Fruit fly (Drosophila melanogaster) whole organism, prepupa: ENCODE results near the gene vsg.

Source experiments
- Blimp-1 ChIP-seq: fragments of 200-800 bp; sonication (Bioruptor generic); optimal IDR thresholded peaks from 3 replicates; lab custom pipeline; 2017; ENCODE audit warnings: missing biosample characterization, missing genetic modification characterization, mild to moderate bottlenecking, moderate library complexity, missing genetic modification reagents
- CG10669 ChIP-seq: fragments of 200-800 bp; sonication (Bioruptor generic); optimal IDR thresholded peaks from 3 replicates; lab custom pipeline; 2018; ENCODE audit warnings: missing biosample characterization, mild to moderate bottlenecking, missing genetic modification characterization, moderate library complexity
- CG11294 ChIP-seq: fragments of 200-800 bp; sonication (Bioruptor generic); IDR thresholded peaks from 2 replicates; pipeline ENCODE4 v1.3.6; 2022; ENCODE audit warnings: missing biosample characterization, missing genetic modification characterization
- CG11762 ChIP-seq: fragments of 200-800 bp; sonication (Bioruptor generic); optimal IDR thresholded peaks from 3 replicates; lab custom pipeline; 2016; ENCODE audit warnings: missing biosample characterization, missing genetic modification characterization; ENCODE audit not compliant: insufficient read depth
- CG11902 ChIP-seq: fragments of 200-800 bp; sonication (Bioruptor generic); optimal IDR thresholded peaks from 3 replicates; lab custom pipeline; 2016; ENCODE audit warnings: missing biosample characterization, missing genetic modification characterization
- CG15336 ChIP-seq: fragments of 200-800 bp; sonication (Bioruptor generic); IDR thresholded peaks from 2 replicates; pipeline ENCODE4 v1.3.6; 2022; ENCODE audit warnings: missing biosample characterization, missing genetic modification characterization
- CG16779 ChIP-seq: fragments of 200-800 bp; sonication (Bioruptor generic); optimal IDR thresholded peaks from 3 replicates; lab custom pipeline; 2017; ENCODE audit warnings: missing biosample characterization, mild to moderate bottlenecking, missing genetic modification characterization
- CG3032 ChIP-seq: fragments of 200-800 bp; optimal IDR thresholded peaks from 2 replicates; lab custom pipeline; 2019; ENCODE audit warnings: missing biosample characterization, mild to moderate bottlenecking, missing genetic modification characterization, moderate library complexity
- CG32006 ChIP-seq: fragments of 200-800 bp; sonication (Bioruptor generic); optimal IDR thresholded peaks from 3 replicates; lab custom pipeline; 2017; ENCODE audit warnings: missing biosample characterization, mild to moderate bottlenecking, missing genetic modification characterization
- CG3919 ChIP-seq: fragments of 200-800 bp; sonication (Bioruptor generic); optimal IDR thresholded peaks from 3 replicates; lab custom pipeline; 2016; ENCODE audit warnings: missing biosample characterization, missing genetic modification characterization
- CG4318 ChIP-seq: fragments of 200-800 bp; sonication (Bioruptor generic); optimal IDR thresholded peaks from 3 replicates; lab custom pipeline; 2017; ENCODE audit warnings: missing biosample characterization, mild to moderate bottlenecking, missing genetic modification characterization
- CG6163 ChIP-seq: fragments of 200-800 bp; sonication (Bioruptor generic); IDR thresholded peaks from 3 replicates; pipeline ENCODE4 v1.3.6; 2022; ENCODE audit warnings: missing biosample characterization, missing genetic modification characterization
- CG6792 ChIP-seq: fragments of 200-800 bp; sonication (Bioruptor generic); optimal IDR thresholded peaks from 3 replicates; lab custom pipeline; 2016; ENCODE audit warnings: missing biosample characterization, missing genetic modification characterization
- CG6808 ChIP-seq: fragments of 200-800 bp; sonication (Bioruptor generic); optimal IDR thresholded peaks from 3 replicates; lab custom pipeline; 2017; ENCODE audit warnings: missing biosample characterization, missing genetic modification characterization, mild to moderate bottlenecking, moderate library complexity, missing genetic modification reagents
- CG6854 ChIP-seq: fragments of 200-800 bp; sonication (Bioruptor generic); optimal IDR thresholded peaks from 2 replicates; lab custom pipeline; 2017; ENCODE audit warnings: missing biosample characterization, mild to moderate bottlenecking, missing genetic modification characterization
- CG8119 ChIP-seq: fragments of 200-800 bp; sonication (Bioruptor generic); IDR thresholded peaks from 3 replicates; pipeline ENCODE4 v1.3.6; 2022; ENCODE audit warnings: missing biosample characterization, missing genetic modification characterization
- CG8319 ChIP-seq: fragments of 200-800 bp; sonication (Bioruptor generic); optimal IDR thresholded peaks from 3 replicates; lab custom pipeline; 2016; ENCODE audit warnings: missing biosample characterization, missing genetic modification characterization
- CG8632 ChIP-seq: fragments of 200-800 bp; sonication (Bioruptor generic); optimal IDR thresholded peaks from 3 replicates; lab custom pipeline; 2016; ENCODE audit warnings: missing biosample characterization, missing genetic modification characterization
- CG9139 ChIP-seq: fragments of 200-800 bp; sonication (Bioruptor generic); optimal IDR thresholded peaks from 3 replicates; lab custom pipeline; 2017; ENCODE audit warnings: missing biosample characterization, mild to moderate bottlenecking, missing genetic modification characterization
- Eip75B ChIP-seq: fragments of 200-800 bp; sonication (Bioruptor generic); optimal IDR thresholded peaks from 3 replicates; lab custom pipeline; 2016; ENCODE audit warnings: missing biosample characterization, missing genetic modification characterization
- Eip78C ChIP-seq: fragments of 200-800 bp; sonication (Bioruptor generic); peaks from one replicate; lab custom pipeline; 2016; ENCODE audit warnings: missing biosample characterization, missing genetic modification characterization
- Eip93F ChIP-seq: fragments of 200-800 bp; sonication (Bioruptor generic); optimal IDR thresholded peaks from 2 replicates; lab custom pipeline; 2016; ENCODE audit warnings: missing biosample characterization, mild to moderate bottlenecking, missing genetic modification characterization
- Ets21C ChIP-seq: fragments of 200-800 bp; sonication (Bioruptor generic); optimal IDR thresholded peaks from 3 replicates; lab custom pipeline; 2016; ENCODE audit warnings: missing biosample characterization, missing genetic modification characterization
- Ets96B ChIP-seq: fragments of 200-800 bp; optimal IDR thresholded peaks from 2 replicates; lab custom pipeline; 2019; ENCODE audit warnings: missing biosample characterization, mild to moderate bottlenecking, missing genetic modification characterization, moderate library complexity
- Gug ChIP-seq: fragments of 200-800 bp; sonication (Bioruptor generic); IDR thresholded peaks from 2 replicates; pipeline ENCODE4 v1.3.6; 2022; ENCODE audit warnings: missing biosample characterization, missing genetic modification characterization
- Hr38 ChIP-seq: sonication (Bioruptor generic); optimal IDR thresholded peaks from 2 replicates; lab custom pipeline; 2016; ENCODE audit warnings: missing biosample characterization, missing genetic modification characterization
- Hr39 ChIP-seq: fragments of 200-800 bp; sonication (Bioruptor generic); optimal IDR thresholded peaks from 2 replicates; lab custom pipeline; 2016; ENCODE audit warnings: missing biosample characterization, missing genetic modification characterization
- Hr4 ChIP-seq: fragments of 200-800 bp; sonication (Bioruptor generic); optimal IDR thresholded peaks from 3 replicates; lab custom pipeline; 2016; ENCODE audit warnings: missing biosample characterization, missing genetic modification characterization
- Met ChIP-seq: fragments of 200-800 bp; sonication (Bioruptor generic); optimal IDR thresholded peaks from 3 replicates; lab custom pipeline; 2016; ENCODE audit warnings: missing biosample characterization, missing genetic modification characterization
- OdsH ChIP-seq: fragments of 200-800 bp; sonication (Bioruptor generic); optimal IDR thresholded peaks from 3 replicates; lab custom pipeline; 2016; ENCODE audit warnings: missing biosample characterization, missing genetic modification characterization
- Sox102F ChIP-seq: fragments of 200-800 bp; sonication (Bioruptor generic); optimal IDR thresholded peaks from 2 replicates; lab custom pipeline; 2016; ENCODE audit warnings: missing biosample characterization, mild to moderate bottlenecking, missing genetic modification characterization
- Sox15 ChIP-seq: fragments of 200-800 bp; sonication (Bioruptor generic); optimal IDR thresholded peaks from 3 replicates; lab custom pipeline; 2016; ENCODE audit warnings: missing biosample characterization, missing genetic modification characterization
- acj6 ChIP-seq: fragments of 200-800 bp; sonication (Bioruptor generic); optimal IDR thresholded peaks from 3 replicates; lab custom pipeline; 2016; ENCODE audit warnings: missing biosample characterization, missing genetic modification characterization
- cyc ChIP-seq: fragments of 200-800 bp; sonication (Bioruptor generic); optimal IDR thresholded peaks from 3 replicates; lab custom pipeline; 2016; ENCODE audit warnings: missing biosample characterization, missing genetic modification characterization
- dac ChIP-seq: fragments of 200-800 bp; sonication (Bioruptor generic); optimal IDR thresholded peaks from 2 replicates; lab custom pipeline; 2017; ENCODE audit warnings: missing biosample characterization, mild to moderate bottlenecking, missing genetic modification characterization
- dsx ChIP-seq: fragments of 200-800 bp; optimal IDR thresholded peaks from 3 replicates; lab custom pipeline; 2019; ENCODE audit warnings: missing biosample characterization, mild to moderate bottlenecking, missing genetic modification characterization, moderate library complexity; ENCODE audit not compliant: poor library complexity, severe bottlenecking
- esn ChIP-seq: fragments of 200-800 bp; sonication (Bioruptor generic); optimal IDR thresholded peaks from 2 replicates; lab custom pipeline; 2016; ENCODE audit warnings: missing biosample characterization, mild to moderate bottlenecking, missing genetic modification characterization, moderate library complexity
- fd85E ChIP-seq: fragments of 200-800 bp; sonication (Bioruptor generic); optimal IDR thresholded peaks from 3 replicates; lab custom pipeline; 2016; ENCODE audit warnings: missing biosample characterization, missing genetic modification characterization
- net ChIP-seq: fragments of 200-800 bp; sonication (Bioruptor generic); optimal IDR thresholded peaks from 3 replicates; lab custom pipeline; 2016; ENCODE audit warnings: missing biosample characterization, missing genetic modification characterization
- pdm3 ChIP-seq: fragments of 200-800 bp; sonication (Bioruptor generic); optimal IDR thresholded peaks from 3 replicates; lab custom pipeline; 2016; ENCODE audit warnings: missing biosample characterization, missing genetic modification characterization
- spab ChIP-seq: fragments of 200-800 bp; sonication (Bioruptor generic); optimal IDR thresholded peaks from 2 replicates; lab custom pipeline; 2017; ENCODE audit warnings: missing biosample characterization, mild to moderate bottlenecking, missing genetic modification characterization, missing genetic modification reagents
- ss ChIP-seq, 2 experiments: fragments of 200-800 bp; sonication (Bioruptor generic); optimal IDR thresholded peaks; 2 replicates in 1 of 2; 3 replicates in 1 of 2; lab custom pipeline; 2017 to 2018; ENCODE audit warnings: mild to moderate bottlenecking in 2 of 2, missing biosample characterization in 2 of 2, missing genetic modification characterization in 2 of 2, moderate library complexity in 1 of 2
- svp ChIP-seq: fragments of 200-800 bp; sonication (Bioruptor generic); peaks from one replicate; lab custom pipeline; 2016; ENCODE audit warnings: missing biosample characterization, missing genetic modification characterization
- topi ChIP-seq: fragments of 200-800 bp; sonication (Bioruptor generic); optimal IDR thresholded peaks from 3 replicates; lab custom pipeline; 2016; ENCODE audit warnings: missing biosample characterization, missing genetic modification characterization

The vsg gene

dm6 chr3L:9716595-9716994 is 2.5 kb downstream of the vsg start:
- TF ChIP-seq CG6792 (GFP tag; lab: Kevin White, UChicago) (no peak), dsx (GFP tag; lab: Kevin White, UChicago) (peak; percentile 22), svp (peak; percentile 98), ss (GFP tag; optimal IDR thresholded peaks at IDR 0.05; lab: Kevin White, UChicago) (peak in 1 of 2 experiments; percentile 29)

- peak; percentile 14 for TF ChIP-seq CG16779 (tag; lab: Kevin White, UChicago)
- TF ChIP-seq Eip78C (GFP tag; lab: Kevin White, UChicago) = no peak
Measured at dm6 chr3L:9717101-9717500, 3.0 kb downstream of the vsg start.

dm6 chr3L:9717839-9718238 is 3.7 kb downstream of the vsg start:
- TF ChIP-seq Hr4 (no peak), CG8119 (no peak), pdm3 (no peak), acj6 (GFP tag; lab: Kevin White, UChicago) (no peak), Hr39 (GFP tag; lab: Kevin White, UChicago) (no peak), CG10669 (GFP tag; lab: Kevin White, UChicago) (no peak), Sox15 (GFP tag; lab: Kevin White, UChicago) (no peak), esn (GFP tag; lab: Kevin White, UChicago) (no peak), Hr38 (GFP tag; lab: Kevin White, UChicago) (no peak)

- peak; percentile 5 for TF ChIP-seq CG6854 (GFP tag; lab: Kevin White, UChicago)
- no peak for TF ChIP-seq CG3919
- TF ChIP-seq CG32006 (GFP tag; lab: Kevin White, UChicago) = no peak
- TF ChIP-seq CG6792 (GFP tag; lab: Kevin White, UChicago) = peak; percentile 15
- no peak for TF ChIP-seq Eip78C (GFP tag; lab: Kevin White, UChicago)
- TF ChIP-seq Gug (GFP tag; lab: Robert Waterston, UW) = peak; percentile 24; the same call in 1 of the 2 replicates
- no peak for TF ChIP-seq ss (GFP tag; optimal IDR thresholded peaks at IDR 0.05; lab: Kevin White, UChicago)
- no peak for TF ChIP-seq fd85E (GFP tag; lab: Kevin White, UChicago)
- no peak for TF ChIP-seq topi (GFP tag; lab: Kevin White, UChicago)
- 0 out of 3 replicates have a peak, but pooled peaks have one; percentile 29 for TF ChIP-seq CG6163 (GFP tag; lab: Robert Waterston, UW)
- TF ChIP-seq Ets21C = no peak
- TF ChIP-seq Hr39 (GFP tag; lab: Kevin White, UChicago) = peak; percentile 37
- no peak for TF ChIP-seq CG8632
- peak; percentile 69 for TF ChIP-seq Ets96B (tag; lab: Kevin White, UChicago)
- TF ChIP-seq Sox102F (GFP tag; lab: Kevin White, UChicago) = no peak
- no peak for TF ChIP-seq CG8319
- no peak for TF ChIP-seq pdm3
- peak; percentile 37 for TF ChIP-seq CG11762
- TF ChIP-seq CG3032 = peak; percentile 78
- no peak for TF ChIP-seq CG6808
- no peak for TF ChIP-seq CG16779 (tag; lab: Kevin White, UChicago)
- TF ChIP-seq CG11902 = peak; percentile 41
- TF ChIP-seq Eip93F (GFP tag; lab: Kevin White, UChicago) = no peak
- TF ChIP-seq Met (GFP tag; lab: Kevin White, UChicago) = no peak
- no peak for TF ChIP-seq Hr38 (GFP tag; lab: Kevin White, UChicago)
- no peak for TF ChIP-seq Eip75B (GFP tag; lab: Kevin White, UChicago)
- peak; percentile 54 for TF ChIP-seq cyc (GFP tag; lab: Kevin White, UChicago)
- no peak for TF ChIP-seq dac (GFP tag; lab: Kevin White, UChicago)
- peak; percentile 60 for TF ChIP-seq esn (GFP tag; lab: Kevin White, UChicago)
- no peak for TF ChIP-seq spab (GFP tag; lab: Kevin White, UChicago)
- no peak for TF ChIP-seq CG9139 (GFP tag; lab: Kevin White, UChicago)
- TF ChIP-seq CG11294 (GFP tag; lab: Robert Waterston, UW) = peak; percentile 36; the same call in 1 of the 2 replicates
- no peak for TF ChIP-seq CG4318
- no peak for TF ChIP-seq net (GFP tag; lab: Kevin White, UChicago)
- TF ChIP-seq OdsH (GFP tag; lab: Kevin White, UChicago) = no peak
- TF ChIP-seq CG10669 (GFP tag; lab: Kevin White, UChicago) = no peak
- TF ChIP-seq Hr4 = no peak
- peak; percentile 61 for TF ChIP-seq dsx (GFP tag; lab: Kevin White, UChicago)
- TF ChIP-seq svp = no peak
- peak; percentile 56; the same call in 1 of the 2 replicates for TF ChIP-seq CG15336 (GFP tag; lab: Robert Waterston, UW)
- TF ChIP-seq Blimp-1 (GFP tag; lab: Kevin White, UChicago) = no peak
Measured at dm6 chr3L:9718929-9719328, 4.8 kb downstream of the vsg start, which contains the start of the genes CG18178 and CG14174. Gene CG18178, minus strand, starts transcription at chr3L:9719144. Gene CG14174, plus strand, starts transcription at chr3L:9719328.
